Fruit fly (Drosophila melanogaster): ENCODE results near the gene Nnk.

The Nnk gene

DNA sequence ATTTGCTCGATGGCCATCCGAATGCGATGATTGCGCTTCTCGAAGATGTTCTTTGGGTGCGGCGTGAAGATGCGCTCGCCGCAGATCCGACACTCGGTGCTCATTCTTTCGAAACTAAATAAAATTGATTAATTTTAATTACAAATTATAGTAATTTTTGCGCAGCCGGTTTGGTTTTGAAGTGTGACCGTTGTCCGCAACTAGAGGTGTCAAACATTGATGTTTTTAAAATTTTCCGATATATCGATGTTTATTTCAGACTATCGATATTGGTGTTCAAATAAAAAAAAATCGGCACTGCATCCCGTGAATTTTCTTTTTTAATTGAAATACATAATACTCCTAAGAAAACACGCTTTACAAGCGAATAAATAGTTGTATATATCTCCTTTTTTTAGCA lies 4.0 kb upstream of the Nnk start, which contains the start of gene Odj (continued):
- TF ChIP-seq CG7271 (tag; optimal IDR thresholded peaks at IDR 0.05) (no peak), CG11504 (tag; optimal IDR thresholded peaks at IDR 0.05) (no peak), scrt (GFP tag; optimal IDR thresholded peaks at IDR 0.05) (no peak), CG15269 (tag; optimal IDR thresholded peaks at IDR 0.05) (no peak), Doc3 (GFP tag; IDR thresholded peaks at IDR 0.05; ENCODE audit: partially characterized antibody) (peak; percentile 94), Atf-2 (GFP tag; optimal IDR thresholded peaks at IDR 0.05) (no peak), CG10366 (GFP tag; IDR thresholded peaks at IDR 0.05) (no peak), slp2 (GFP tag; optimal IDR thresholded peaks at IDR 0.05) (no peak), CG14050 (GFP tag; IDR thresholded peaks at IDR 0.05) (no peak), Rfx (GFP tag; IDR thresholded peaks at IDR 0.05) (peak; percentile 63), repo (GFP tag; optimal IDR thresholded peaks at IDR 0.05) (no peak), CG9727 (GFP tag; optimal IDR thresholded peaks at IDR 0.05) (no peak), run (tag; optimal IDR thresholded peaks at IDR 0.05) (no peak), CG1024 (GFP tag; IDR thresholded peaks at IDR 0.05) (no peak), B-H2 (GFP tag; optimal IDR thresholded peaks at IDR 0.05) (peak; percentile 31), CG31388 (GFP tag; optimal IDR thresholded peaks at IDR 0.05) (no peak), CG10267 (tag; optimal IDR thresholded peaks at IDR 0.05) (peak; percentile 75), Mes4 (GFP tag; optimal IDR thresholded peaks at IDR 0.05) (no peak), Dp (GFP tag; optimal IDR thresholded peaks at IDR 0.05) (peak; percentile 72), CG31224 (GFP tag; IDR thresholded peaks at IDR 0.05) (no peak), CG9817 (tag; optimal IDR thresholded peaks at IDR 0.05) (no peak), Dad (GFP tag; optimal IDR thresholded peaks at IDR 0.05) (no peak), Med (GFP tag) (peak; percentile 86), CG10209 (GFP tag; optimal IDR thresholded peaks at IDR 0.05) (no peak), CG15696 (tag; optimal IDR thresholded peaks at IDR 0.05) (no peak), CG1233 (GFP tag; optimal IDR thresholded peaks at IDR 0.05) (no peak), CoRest (tag; optimal IDR thresholded peaks at IDR 0.05) (peak; percentile 5), dysf (GFP tag; IDR thresholded peaks at IDR 0.05) (no peak), eve (GFP tag; optimal IDR thresholded peaks at IDR 0.05) (no peak), CG8765 (GFP tag; IDR thresholded peaks at IDR 0.05) (no peak), ind (GFP tag; optimal IDR thresholded peaks at IDR 0.05) (no peak), CG18619 (GFP tag; optimal IDR thresholded peaks at IDR 0.05) (no peak), ato (GFP tag; IDR thresholded peaks at IDR 0.05; ENCODE audit: partially characterized antibody) (peak; percentile 89), CG12071 (GFP tag; optimal IDR thresholded peaks at IDR 0.05) (no peak), CG3065 (GFP tag; optimal IDR thresholded peaks at IDR 0.05) (no peak), zfh2 (GFP tag; optimal IDR thresholded peaks at IDR 0.05) (no peak), CG3995 (GFP tag; optimal IDR thresholded peaks at IDR 0.05) (peak; percentile 86), Six4 (GFP tag; optimal IDR thresholded peaks at IDR 0.05) (no peak), CG2129 (GFP tag; IDR thresholded peaks at IDR 0.05; ENCODE audit: partially characterized antibody) (peak; percentile 88; the same call in 1 of the 2 replicates), pho (GFP tag; optimal IDR thresholded peaks at IDR 0.05) (peak; percentile 4), CG14965 (GFP tag; optimal IDR thresholded peaks at IDR 0.05; ENCODE audit: borderline replicate concordance) (no peak), ase (GFP tag; IDR thresholded peaks at IDR 0.05) (no peak), lbe (GFP tag; optimal IDR thresholded peaks at IDR 0.05) (peak; percentile 63), fd102C (GFP tag; optimal IDR thresholded peaks at IDR 0.05) (no peak), CG5180 (GFP tag; optimal IDR thresholded peaks at IDR 0.05) (no peak), toy (GFP tag; IDR thresholded peaks at IDR 0.05) (no peak), dm (GFP tag; optimal IDR thresholded peaks at IDR 0.05) (no peak), CG13894 (tag; optimal IDR thresholded peaks at IDR 0.05) (no peak), chm (GFP tag; IDR thresholded peaks at IDR 0.05) (0 out of 2 replicates have a peak, but pooled peaks have one; percentile 33), crc (GFP tag; optimal IDR thresholded peaks at IDR 0.05) (no peak), HLH4C (GFP tag; IDR thresholded peaks at IDR 0.05; ENCODE audit: partially characterized antibody) (peak; percentile 88)
